Fruit fly (Drosophila melanogaster): Measurements from ENCODE around the gene Dscam3.

- TF ChIP-seq usp (GFP tag; optimal IDR thresholded peaks at IDR 0.05) (no peak), EcR (GFP tag; optimal IDR thresholded peaks at IDR 0.05) (no peak), CG8478 (optimal IDR thresholded peaks at IDR 0.05) (no peak), Dll (optimal IDR thresholded peaks at IDR 0.05) (no peak), pan (optimal IDR thresholded peaks at IDR 0.05) (no peak), psq (optimal IDR thresholded peaks at IDR 0.05) (no peak)
Observed at dm6 chr3R:17546115-17546705, 40.7 kb upstream of the Dscam3 start, which contains the start of gene Prx3.
